Worm (Caenorhabditis elegans) whole organism, young adult: ENCODE data around the gene ntr-2.

Experiments
- D2030.7 ChIP-seq: fragments of 200-800 bp; sonication (Bioruptor generic); IDR thresholded peaks from 2 replicates; pipeline ENCODE4 v1.3.6; 2022; ENCODE audit warnings: missing genetic modification reagents, missing genetic modification characterization, missing compliant biosample characterization
- F39B2.1 ChIP-seq: fragments of 200-800 bp; sonication (Bioruptor generic); IDR thresholded peaks from 2 replicates; pipeline ENCODE4 v1.3.6; 2022; ENCODE audit warnings: missing genetic modification reagents, missing genetic modification characterization, missing compliant biosample characterization
- aptf-2 ChIP-seq: fragments of 200-800 bp; sonication (Bioruptor generic); conservative IDR thresholded peaks from 2 replicates; pipeline ENCODE4 v1.3.6; 2022; ENCODE audit warnings: missing genetic modification reagents, missing genetic modification characterization, missing compliant biosample characterization
- aptf-3 ChIP-seq: fragments of 200-800 bp; sonication (Bioruptor generic); IDR thresholded peaks from 2 replicates; pipeline ENCODE4 v1.3.6; 2022; ENCODE audit warnings: missing genetic modification characterization, missing compliant biosample characterization
- bed-2 ChIP-seq: fragments of 200-800 bp; sonication (Bioruptor generic); IDR thresholded peaks from 2 replicates; pipeline ENCODE4 v1.3.6; 2022; ENCODE audit warnings: missing genetic modification reagents, missing genetic modification characterization, missing compliant biosample characterization
- cebp-1 ChIP-seq, 2 experiments: fragments of 200-800 bp in 1 of 2; sonication (Bioruptor generic) in 1 of 2; sonication (generic microtip) in 1 of 2; IDR thresholded peaks in 1 of 2; optimal IDR thresholded peaks in 1 of 2; 2 replicates each; pipeline versions ENCODE4 v1.3.6 to Lab custom; 2017 to 2022; ENCODE audit warnings: missing compliant biosample characterization in 2 of 2, missing genetic modification characterization in 2 of 2, mild to moderate bottlenecking in 1 of 2, missing genetic modification reagents in 1 of 2, moderate library complexity in 1 of 2
- die-1 ChIP-seq: sonication (generic microtip); optimal IDR thresholded peaks from 2 replicates; lab custom pipeline; 2016; ENCODE audit warnings: missing genotype, mild to moderate bottlenecking, missing genetic modification characterization, missing compliant biosample characterization
- egrh-3 ChIP-seq: fragments of 200-800 bp; sonication (Bioruptor generic); IDR thresholded peaks from 2 replicates; pipeline ENCODE4 v1.3.6; 2022; ENCODE audit warnings: missing genetic modification reagents, missing genetic modification characterization, missing compliant biosample characterization
- gei-17 ChIP-seq: fragments of 200-800 bp; sonication (Bioruptor generic); optimal IDR thresholded peaks from 2 replicates; lab custom pipeline; 2018; ENCODE audit warnings: mild to moderate bottlenecking, missing genetic modification characterization, missing compliant biosample characterization
- lin-54 ChIP-seq: fragments of 200-800 bp; sonication (Bioruptor generic); optimal IDR thresholded peaks from 2 replicates; lab custom pipeline; 2018; ENCODE audit warnings: mild to moderate bottlenecking, missing genetic modification characterization, missing compliant biosample characterization
- lir-1 ChIP-seq: fragments of 200-800 bp; sonication (Bioruptor generic); conservative IDR thresholded peaks from 2 replicates; pipeline ENCODE4 v1.3.6; 2022; ENCODE audit warnings: missing genetic modification reagents, missing genetic modification characterization, missing compliant biosample characterization
- lsl-1 ChIP-seq: fragments of 200-800 bp; sonication (Bioruptor generic); optimal IDR thresholded peaks from 2 replicates; lab custom pipeline; 2018; ENCODE audit warnings: mild to moderate bottlenecking, missing genetic modification characterization, moderate library complexity, missing compliant biosample characterization
- madf-3 ChIP-seq: fragments of 200-800 bp; sonication (Bioruptor generic); IDR thresholded peaks from 2 replicates; pipeline ENCODE4 v1.3.6; 2022; ENCODE audit warnings: missing genetic modification reagents, missing genetic modification characterization, missing compliant biosample characterization
- madf-6 ChIP-seq: fragments of 200-800 bp; sonication (Bioruptor generic); IDR thresholded peaks from 2 replicates; pipeline ENCODE4 v1.3.6; 2022; ENCODE audit warnings: missing genetic modification reagents, missing genetic modification characterization, missing compliant biosample characterization
- mcd-1 ChIP-seq: fragments of 200-800 bp; sonication (Bioruptor generic); IDR thresholded peaks from 2 replicates; pipeline ENCODE4 v1.3.6; 2022; ENCODE audit warnings: missing genetic modification reagents, missing genetic modification characterization, missing compliant biosample characterization
- mel-28 ChIP-seq: sonication (generic microtip); optimal IDR thresholded peaks from 2 replicates; lab custom pipeline; 2016; ENCODE audit warnings: borderline replicate concordance, mild to moderate bottlenecking, missing genetic modification characterization, missing compliant biosample characterization
- nfya-1 ChIP-seq: sonication (generic microtip); optimal IDR thresholded peaks from 2 replicates; lab custom pipeline; 2017; ENCODE audit warnings: antibody characterized with exemption, missing compliant biosample characterization, missing genetic modification characterization, borderline replicate concordance; ENCODE audit not compliant: insufficient read depth
- nfyb-1 ChIP-seq: fragments of 200-800 bp; sonication (Bioruptor generic); IDR thresholded peaks from 2 replicates; pipeline ENCODE4 v1.3.6; 2022; ENCODE audit warnings: missing genetic modification reagents, missing genetic modification characterization, missing compliant biosample characterization
- nhr-90 ChIP-seq: sonication (generic microtip); optimal IDR thresholded peaks from 2 replicates; lab custom pipeline; 2016; ENCODE audit warnings: missing genotype, mild to moderate bottlenecking, missing genetic modification characterization, missing compliant biosample characterization
- snpc-1.1 ChIP-seq: sonication (generic microtip); optimal IDR thresholded peaks from 2 replicates; lab custom pipeline; 2017; ENCODE audit warnings: missing genetic modification characterization, mild to moderate bottlenecking, missing compliant biosample characterization, antibody characterized with exemption, moderate library complexity, missing genotype, missing genetic modification reagents; ENCODE audit not compliant: insufficient read depth
- somi-1 ChIP-seq: fragments of 200-800 bp; sonication (Bioruptor generic); optimal IDR thresholded peaks from 2 replicates; lab custom pipeline; 2018; ENCODE audit warnings: mild to moderate bottlenecking, missing genetic modification characterization, missing compliant biosample characterization
- sptf-2 ChIP-seq: fragments of 200-800 bp; sonication (Bioruptor generic); optimal IDR thresholded peaks from 2 replicates; lab custom pipeline; 2018; ENCODE audit warnings: mild to moderate bottlenecking, missing genetic modification characterization, missing compliant biosample characterization
- tbx-9 ChIP-seq: sonication (generic microtip); optimal IDR thresholded peaks from 2 replicates; lab custom pipeline; 2016; ENCODE audit warnings: borderline replicate concordance, missing genetic modification characterization, inconsistent platforms, missing compliant biosample characterization
- tlf-1 ChIP-seq: fragments of 200-800 bp; sonication (Bioruptor generic); optimal IDR thresholded peaks from 2 replicates; lab custom pipeline; 2018; ENCODE audit warnings: mild to moderate bottlenecking, missing genetic modification characterization, missing compliant biosample characterization
- zfh-2 ChIP-seq: fragments of 200-800 bp; sonication (Bioruptor generic); conservative IDR thresholded peaks from 2 replicates; pipeline ENCODE4 v1.3.6; 2022; ENCODE audit warnings: missing genetic modification reagents, missing genetic modification characterization, missing compliant biosample characterization
- ztf-22 ChIP-seq: fragments of 200-800 bp; sonication (Bioruptor generic); optimal IDR thresholded peaks from 2 replicates; lab custom pipeline; 2018; ENCODE audit warnings: mild to moderate bottlenecking, missing genetic modification characterization, moderate library complexity, missing compliant biosample characterization

Gene ntr-2

ce11 chrX:14965761-14966160, 37.0 kb upstream of the ntr-2 start, which contains the start of gene F45B8.5:
TSS of gene F45B8.5 (plus strand) at chrX:14966061.
- no peak for TF ChIP-seq sptf-2

ce11 chrX:14964253-14964652, 35.5 kb upstream of the ntr-2 start, which contains the start of gene rgs-11:
TSS of gene rgs-11 (plus strand) at chrX:14964553.
- TF ChIP-seq aptf-2 (GFP tag; lab: Robert Waterston, UW) (peak; percentile 66; the same call in 1 of the 2 replicates), nfya-1 (no peak)

ce11 chrX:14962456-14962855, 33.7 kb upstream of the ntr-2 start, which contains the start of gene rgs-10:
TSS of gene rgs-10 (plus strand) at chrX:14962756.
- TF ChIP-seq aptf-2 (GFP tag; lab: Robert Waterston, UW) (peak; percentile 77; the same call in 1 of the 2 replicates), nhr-90 (tag; lab: Kevin White, UChicago) (no peak)

ce11 chrX:14961471-14961870, 32.7 kb upstream of the ntr-2 start, which contains the start of gene idpp-3:
TSS of gene idpp-3 (minus strand) at chrX:14961571.
- TF ChIP-seq tlf-1 (GFP tag; lab: Kevin White, UChicago) = no peak
- no peak for TF ChIP-seq snpc-1.1 (tag; lab: Kevin White, UChicago)
- TF ChIP-seq ztf-22 (GFP tag; lab: Kevin White, UChicago) = no peak
- no peak for TF ChIP-seq die-1
- no peak for TF ChIP-seq mel-28 (tag; lab: Kevin White, UChicago)
- TF ChIP-seq madf-6 = no peak
- no peak for TF ChIP-seq madf-3 (GFP tag; lab: Robert Waterston, UW)
- TF ChIP-seq lir-1 (GFP tag; lab: Robert Waterston, UW) = no peak
- TF ChIP-seq D2030.7 (GFP tag; lab: Robert Waterston, UW) = no peak
- no peak for TF ChIP-seq F39B2.1
- TF ChIP-seq aptf-3 (GFP tag; lab: Robert Waterston, UW) = no peak
- TF ChIP-seq tbx-9 = no peak
- no peak for TF ChIP-seq gei-17

ce11 chrX:14960841-14961240, 32.1 kb upstream of the ntr-2 start:
- TF ChIP-seq somi-1 (GFP tag; lab: Kevin White, UChicago) = no peak
- 0 out of 2 replicates have a peak, but pooled peaks have one; percentile 12 for TF ChIP-seq mcd-1 (GFP tag; lab: Robert Waterston, UW)
- TF ChIP-seq bed-2 (GFP tag; lab: Robert Waterston, UW) = no peak
- peak; percentile 76 for TF ChIP-seq egrh-3 (GFP tag; lab: Robert Waterston, UW)
- TF ChIP-seq nfyb-1 (GFP tag; lab: Robert Waterston, UW) = no peak
- TF ChIP-seq zfh-2 (GFP tag; lab: Robert Waterston, UW) = peak; percentile 90

- TF ChIP-seq mcd-1 (GFP tag; lab: Robert Waterston, UW) (no peak), lin-54 (GFP tag; lab: Kevin White, UChicago) (no peak), D2030.7 (GFP tag; lab: Robert Waterston, UW) (no peak), aptf-2 (GFP tag; lab: Robert Waterston, UW) (no peak), lsl-1 (no peak), cebp-1 (GFP tag; IDR thresholded peaks at IDR 0.05; lab: Robert Waterston, UW) (no peak), cebp-1 (tag; optimal IDR thresholded peaks at IDR 0.05; lab: Kevin White, UChicago) (no peak)
These were observed 30.8 kb upstream of the ntr-2 start for ce11 chrX:14959393-14960073.
